Fruit fly (Drosophila melanogaster) Kc167 (cell line): ENCODE measurements around the gene CG32647.

Experiments used
- Sin3A ChIP-seq: fragments of >200 bp; optimal IDR thresholded peaks from 2 replicates; lab custom pipeline; 2018; ENCODE audit warnings: missing external identifiers
- h ChIP-seq: fragments of >200 bp; optimal IDR thresholded peaks from 3 replicates; lab custom pipeline; 2018; ENCODE audit warnings: missing external identifiers
- insv ChIP-seq: fragments of >200 bp; optimal IDR thresholded peaks from 3 replicates; lab custom pipeline; 2018; ENCODE audit warnings: missing external identifiers
- psq ChIP-seq: fragments of >200 bp; optimal IDR thresholded peaks from 2 replicates; lab custom pipeline; 2017; ENCODE audit warnings: missing external identifiers
- ttk ChIP-seq: sonication (Bioruptor generic); optimal IDR thresholded peaks from 2 replicates; lab custom pipeline; 2017; ENCODE audit warnings: missing external identifiers

DNA sequence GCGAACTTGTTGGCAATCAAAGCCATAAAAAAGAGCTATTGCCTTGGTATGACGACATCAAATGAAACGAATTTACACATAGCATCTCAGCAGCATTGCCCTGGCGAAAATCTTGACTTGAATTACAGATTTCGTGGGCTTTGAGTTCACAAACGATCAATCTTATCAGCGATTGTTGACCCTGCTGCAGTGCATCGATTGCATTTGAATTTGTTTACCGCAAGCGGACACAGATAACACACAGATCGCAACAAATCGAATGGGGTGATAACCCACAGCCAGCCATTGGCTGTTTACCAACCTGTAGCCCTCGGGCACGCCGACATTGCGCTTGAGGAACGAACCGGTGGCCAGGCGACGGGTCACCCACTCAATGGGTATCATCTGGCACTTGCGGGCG, 25.6 kb downstream of the CG32647 start:
- no peak for TF ChIP-seq psq
- TF ChIP-seq insv (lab: Kevin White, UChicago), result no peak
- no peak for TF ChIP-seq h (lab: Kevin White, UChicago)
- no peak for TF ChIP-seq Sin3A (lab: Kevin White, UChicago)
- TF ChIP-seq ttk (lab: Kevin White, UChicago), result no peak
